Fruit fly (Drosophila melanogaster) whole organism, embryonic: ENCODE measurements around the gene Cyp4ac1.

Experiments
- Abd-B ChIP-seq: fragments of 200-800 bp; sonication (Bioruptor generic); optimal IDR thresholded peaks from 2 replicates; lab custom pipeline; 2018; ENCODE audit warnings: missing biosample characterization, mild to moderate bottlenecking, missing genetic modification characterization, moderate library complexity
- B-H2 ChIP-seq: fragments of 200-800 bp; sonication (Bioruptor generic); optimal IDR thresholded peaks from 2 replicates; lab custom pipeline; 2018; ENCODE audit warnings: missing biosample characterization, mild to moderate bottlenecking, missing genetic modification characterization
- Blimp-1 ChIP-seq: fragments of 200-800 bp; sonication (Bioruptor generic); optimal IDR thresholded peaks from 3 replicates; lab custom pipeline; 2018; ENCODE audit warnings: missing biosample characterization, missing genetic modification characterization, mild to moderate bottlenecking, moderate library complexity, missing genetic modification reagents
- CG10366 ChIP-seq: fragments of 200-800 bp; sonication (Bioruptor generic); IDR thresholded peaks from 2 replicates; pipeline ENCODE4 v1.3.6; 2022; ENCODE audit warnings: missing biosample characterization, missing genetic modification characterization
- CG11085 ChIP-seq: fragments of 200-800 bp; sonication (Bioruptor generic); IDR thresholded peaks from 2 replicates; pipeline ENCODE4 v1.3.6; 2022; ENCODE audit warnings: missing biosample characterization, missing genetic modification characterization
- CG11247 ChIP-seq: fragments of 200-800 bp; sonication (Bioruptor generic); IDR thresholded peaks from 2 replicates; pipeline ENCODE4 v1.3.6; 2022; ENCODE audit warnings: missing biosample characterization, missing genetic modification characterization
- CG11456 ChIP-seq: fragments of 200-800 bp; sonication (Bioruptor generic); IDR thresholded peaks from 3 replicates; pipeline ENCODE4 v1.3.6; 2022; ENCODE audit warnings: missing biosample characterization, missing genetic modification characterization
- CG12219 ChIP-seq: fragments of 200-800 bp; sonication (Bioruptor generic); optimal IDR thresholded peaks from 3 replicates; lab custom pipeline; 2018; ENCODE audit warnings: missing biosample characterization, mild to moderate bottlenecking, missing genetic modification characterization
- CG12391 ChIP-seq: fragments of 200-800 bp; sonication (Bioruptor generic); optimal IDR thresholded peaks from 3 replicates; lab custom pipeline; 2018; ENCODE audit warnings: missing biosample characterization, mild to moderate bottlenecking, missing genetic modification characterization, moderate library complexity
- CG12659 ChIP-seq: fragments of 200-800 bp; sonication (Bioruptor generic); optimal IDR thresholded peaks from 3 replicates; lab custom pipeline; 2017; ENCODE audit warnings: mild to moderate bottlenecking, missing biosample characterization, missing genetic modification reagents, missing genetic modification characterization
- CG13424 ChIP-seq: fragments of 200-800 bp; sonication (Bioruptor generic); optimal IDR thresholded peaks from 2 replicates; lab custom pipeline; 2019; ENCODE audit warnings: missing biosample characterization, mild to moderate bottlenecking, missing genetic modification characterization, moderate library complexity
- CG13624 ChIP-seq: fragments of 200-800 bp; sonication (Bioruptor generic); optimal IDR thresholded peaks from 2 replicates; lab custom pipeline; 2016; ENCODE audit warnings: missing biosample characterization, missing genetic modification characterization
- CG14710 ChIP-seq: fragments of 200-800 bp; sonication (Bioruptor generic); optimal IDR thresholded peaks from 3 replicates; lab custom pipeline; 2019; ENCODE audit warnings: missing biosample characterization, mild to moderate bottlenecking, missing genetic modification characterization, moderate library complexity
- CG1529 ChIP-seq: fragments of 200-800 bp; sonication (Bioruptor generic); optimal IDR thresholded peaks from 3 replicates; lab custom pipeline; 2018; ENCODE audit warnings: missing biosample characterization, missing genetic modification characterization
- CG17359 ChIP-seq: fragments of 200-800 bp; sonication (Bioruptor generic); optimal IDR thresholded peaks from 3 replicates; lab custom pipeline; 2018; ENCODE audit warnings: missing biosample characterization, mild to moderate bottlenecking, missing genetic modification characterization, moderate library complexity
- CG18764 ChIP-seq: fragments of 200-800 bp; sonication (Bioruptor generic); optimal IDR thresholded peaks from 3 replicates; lab custom pipeline; 2016; ENCODE audit warnings: missing biosample characterization, missing genetic modification characterization
- CG2678 ChIP-seq: fragments of 200-800 bp; sonication (Bioruptor generic); optimal IDR thresholded peaks from 3 replicates; lab custom pipeline; 2019; ENCODE audit warnings: missing biosample characterization, mild to moderate bottlenecking, missing genetic modification characterization, moderate library complexity
- CG2875 ChIP-seq: fragments of 200-800 bp; sonication (Bioruptor generic); optimal IDR thresholded peaks from 2 replicates; lab custom pipeline; 2017; ENCODE audit warnings: missing biosample characterization, mild to moderate bottlenecking, missing genetic modification characterization, missing genetic modification reagents
- CG32767 ChIP-seq: fragments of 200-800 bp; sonication (Bioruptor generic); IDR thresholded peaks from 2 replicates; pipeline ENCODE4 v1.3.6; 2022; ENCODE audit warnings: missing biosample characterization, missing genetic modification characterization
- CG4360 ChIP-seq: fragments of 200-800 bp; sonication (Bioruptor generic); IDR thresholded peaks from 2 replicates; pipeline ENCODE4 v1.3.6; 2022; ENCODE audit warnings: missing biosample characterization, missing genetic modification characterization
- CG6689 ChIP-seq: fragments of 200-800 bp; sonication (Bioruptor generic); IDR thresholded peaks from 2 replicates; pipeline ENCODE4 v1.3.6; 2022; ENCODE audit warnings: missing biosample characterization, missing genetic modification characterization
- CG6813 ChIP-seq: fragments of 200-800 bp; sonication (Bioruptor generic); optimal IDR thresholded peaks from 2 replicates; lab custom pipeline; 2017; ENCODE audit warnings: missing biosample characterization, missing genetic modification characterization, mild to moderate bottlenecking, moderate library complexity, missing genetic modification reagents
- CG9215 ChIP-seq: fragments of 200-800 bp; sonication (Bioruptor generic); IDR thresholded peaks from 2 replicates; pipeline ENCODE4 v1.3.6; 2022; ENCODE audit warnings: missing biosample characterization, missing genetic modification characterization
- CoRest ChIP-seq: fragments of 200-800 bp; sonication (Bioruptor generic); optimal IDR thresholded peaks from 3 replicates; lab custom pipeline; 2018; ENCODE audit warnings: missing biosample characterization, mild to moderate bottlenecking, missing genetic modification characterization, moderate library complexity
- D19A ChIP-seq: fragments of 200-800 bp; optimal IDR thresholded peaks from 3 replicates; lab custom pipeline; 2019; ENCODE audit warnings: missing biosample characterization, mild to moderate bottlenecking, missing genetic modification characterization, moderate library complexity
- Drgx ChIP-seq: fragments of 200-800 bp; sonication (Bioruptor generic); IDR thresholded peaks from 2 replicates; pipeline ENCODE4 v1.3.6; 2022; ENCODE audit warnings: missing biosample characterization, missing genetic modification characterization
- Elba2 ChIP-seq: fragments of 200-800 bp; sonication (Bioruptor generic); optimal IDR thresholded peaks from 3 replicates; lab custom pipeline; 2016; ENCODE audit warnings: missing biosample characterization, missing genetic modification characterization
- HLH3B ChIP-seq: fragments of 200-800 bp; sonication (Bioruptor generic); IDR thresholded peaks from 2 replicates; pipeline ENCODE4 v1.3.6; 2022; ENCODE audit warnings: missing biosample characterization, missing genetic modification characterization
- Hsf ChIP-seq: fragments of 200-800 bp; sonication (Bioruptor generic); optimal IDR thresholded peaks from 3 replicates; lab custom pipeline; 2016; ENCODE audit warnings: missing biosample characterization, missing genetic modification characterization
- Jarid2 ChIP-seq: fragments of 200-800 bp; sonication (Bioruptor generic); optimal IDR thresholded peaks from 3 replicates; lab custom pipeline; 2017; ENCODE audit warnings: mild to moderate bottlenecking, missing biosample characterization, missing genetic modification reagents, missing genetic modification characterization
- Kr ChIP-seq: fragments of 200-800 bp; sonication (Bioruptor generic); optimal IDR thresholded peaks from 2 replicates; lab custom pipeline; 2017; ENCODE audit warnings: missing biosample characterization, mild to moderate bottlenecking, missing genetic modification characterization
- NK7.1 ChIP-seq: fragments of 200-800 bp; sonication (Bioruptor generic); optimal IDR thresholded peaks from 3 replicates; lab custom pipeline; 2016; ENCODE audit warnings: missing biosample characterization, missing genetic modification characterization
- Sin3A ChIP-seq: fragments of >200 bp; optimal IDR thresholded peaks from 2 replicates; lab custom pipeline; 2018
- Sox100B ChIP-seq: fragments of 200-800 bp; sonication (Bioruptor generic); optimal IDR thresholded peaks from 3 replicates; lab custom pipeline; 2018; ENCODE audit warnings: missing biosample characterization, mild to moderate bottlenecking, missing genetic modification characterization
- Sox102F ChIP-seq: fragments of 200-800 bp; sonication (Bioruptor generic); optimal IDR thresholded peaks from 2 replicates; lab custom pipeline; 2018; ENCODE audit warnings: missing biosample characterization, mild to moderate bottlenecking, missing genetic modification characterization, moderate library complexity
- eve ChIP-seq, 2 experiments: fragments of >200 bp; optimal IDR thresholded peaks; 2 replicates each; lab custom pipeline; 2017; ENCODE audit warnings: missing biosample characterization in 2 of 2, missing genetic modification characterization in 2 of 2
- gce ChIP-seq: fragments of 200-800 bp; sonication (Bioruptor generic); IDR thresholded peaks from 3 replicates; pipeline ENCODE4 v1.3.6; 2022; ENCODE audit warnings: missing biosample characterization, missing genetic modification characterization
- grau ChIP-seq: fragments of 200-800 bp; optimal IDR thresholded peaks from 3 replicates; lab custom pipeline; 2019; ENCODE audit warnings: missing biosample characterization, mild to moderate bottlenecking, missing genetic modification characterization, moderate library complexity
- hkb ChIP-seq, 2 experiments: fragments of 200-800 bp in 1 of 2; fragments of >200 bp in 1 of 2; sonication (Bioruptor generic) in 1 of 2; IDR thresholded peaks in 1 of 2; optimal IDR thresholded peaks in 1 of 2; 2 replicates each; pipeline versions ENCODE4 v1.3.6 to Lab custom; 2017 to 2022; ENCODE audit warnings: missing biosample characterization in 1 of 2, missing genetic modification characterization in 1 of 2
- kay ChIP-seq: fragments of 200-800 bp; sonication (Bioruptor generic); optimal IDR thresholded peaks from 2 replicates; lab custom pipeline; 2016; ENCODE audit warnings: missing biosample characterization, missing genetic modification characterization
- nom ChIP-seq: fragments of 200-800 bp; sonication (Bioruptor generic); optimal IDR thresholded peaks from 2 replicates; lab custom pipeline; 2017; ENCODE audit warnings: missing biosample characterization, missing genetic modification characterization, mild to moderate bottlenecking, moderate library complexity, missing genetic modification reagents
- oc ChIP-seq: fragments of 200-800 bp; sonication (Bioruptor generic); optimal IDR thresholded peaks from 2 replicates; lab custom pipeline; 2018; ENCODE audit warnings: missing biosample characterization, mild to moderate bottlenecking, missing genetic modification characterization, moderate library complexity
- pb ChIP-seq: fragments of 200-800 bp; sonication (Bioruptor generic); optimal IDR thresholded peaks from 3 replicates; lab custom pipeline; 2016; ENCODE audit warnings: missing biosample characterization, missing genetic modification characterization
- pros ChIP-seq: fragments of 200-800 bp; sonication (Bioruptor generic); optimal IDR thresholded peaks from 3 replicates; lab custom pipeline; 2019; ENCODE audit warnings: missing biosample characterization, mild to moderate bottlenecking, missing genetic modification characterization, moderate library complexity
- rib ChIP-seq: fragments of 200-800 bp; sonication (Bioruptor generic); IDR thresholded peaks from 2 replicates; pipeline ENCODE4 v1.3.6; 2022; ENCODE audit warnings: missing biosample characterization, missing genetic modification characterization
- slbo ChIP-seq: fragments of 200-800 bp; sonication (Bioruptor generic); IDR thresholded peaks from 2 replicates; pipeline ENCODE4 v1.3.6; 2022; ENCODE audit warnings: missing biosample characterization, missing genetic modification characterization
- tll ChIP-seq, 2 experiments: fragments of 200-800 bp in 1 of 2; fragments of >200 bp in 1 of 2; sonication (Bioruptor generic) in 1 of 2; optimal IDR thresholded peaks; 2 replicates each; lab custom pipeline; 2017 to 2019; ENCODE audit warnings: missing biosample characterization in 2 of 2, missing genetic modification characterization in 2 of 2, mild to moderate bottlenecking in 1 of 2, moderate library complexity in 1 of 2
- wdn ChIP-seq: fragments of 200-800 bp; sonication (Bioruptor generic); IDR thresholded peaks from 2 replicates; pipeline ENCODE4 v1.3.6; 2022; ENCODE audit warnings: missing biosample characterization, missing genetic modification characterization
- zen ChIP-seq: fragments of 200-800 bp; sonication (Bioruptor generic); optimal IDR thresholded peaks from 3 replicates; lab custom pipeline; 2018; ENCODE audit warnings: missing biosample characterization, mild to moderate bottlenecking, missing genetic modification characterization, moderate library complexity

The Cyp4ac1 gene

DNA sequence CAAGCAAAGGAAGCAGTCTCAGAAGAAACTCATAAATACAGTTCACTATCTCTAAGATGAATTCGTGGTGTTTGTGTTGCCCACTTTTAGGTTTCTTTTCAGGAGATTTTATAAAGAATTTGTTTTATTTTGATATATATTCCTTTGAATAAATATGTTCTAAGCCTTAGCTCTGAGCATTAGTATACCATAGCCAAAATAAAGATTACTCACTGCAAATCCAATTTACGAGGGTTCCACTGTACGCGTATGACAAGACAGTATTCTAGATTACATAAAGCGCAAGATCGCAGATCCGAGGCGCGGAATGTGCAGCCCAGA is 28.8 kb downstream of the Cyp4ac1 start (continued):
- no peak for TF ChIP-seq CG13624 (GFP tag; lab: Kevin White, UChicago)
- peak; percentile 6 for TF ChIP-seq CG2678 (tag; lab: Kevin White, UChicago)
- peak; percentile 1 for TF ChIP-seq Blimp-1 (GFP tag; lab: Kevin White, UChicago)
- peak; percentile 87 for TF ChIP-seq nom
- peak; percentile 69 for TF ChIP-seq Drgx (GFP tag; lab: Robert Waterston, UW)
- TF ChIP-seq CG12659 (GFP tag; lab: Kevin White, UChicago) = no peak
- peak; percentile 87 for TF ChIP-seq grau (tag; lab: Kevin White, UChicago)
- no peak for TF ChIP-seq kay
- TF ChIP-seq NK7.1 = no peak
- no peak for TF ChIP-seq slbo (GFP tag; lab: Robert Waterston, UW)
- TF ChIP-seq CG13424 (tag; lab: Kevin White, UChicago) = peak; percentile 9

DNA sequence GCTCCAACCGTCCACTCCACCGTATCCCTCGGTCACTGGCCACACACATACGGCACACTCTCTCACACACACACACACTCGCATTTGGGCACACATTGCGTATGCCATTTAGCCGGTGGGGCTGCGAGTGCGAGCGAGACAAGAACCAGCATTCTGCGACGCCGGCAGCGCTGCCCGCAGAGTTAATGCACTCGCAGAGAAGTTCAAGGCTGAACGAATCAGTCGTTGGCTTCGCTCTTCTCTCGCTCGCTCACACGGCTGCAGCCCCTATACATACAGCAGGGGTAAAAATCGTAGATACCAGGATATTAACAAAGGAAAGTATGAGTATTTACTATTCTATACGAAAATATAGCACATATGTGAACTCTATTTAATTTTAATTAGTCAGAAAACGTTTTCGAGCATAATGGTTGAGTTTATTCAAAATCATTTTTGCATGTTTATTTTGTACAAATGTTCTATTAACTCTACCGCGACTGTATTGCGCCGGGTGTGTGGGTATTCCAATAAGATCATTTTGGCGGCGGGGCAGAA is 29.2 kb downstream of the Cyp4ac1 start:
- TF ChIP-seq pros (no peak), rib (no peak), Hsf (peak; percentile 72), Sox100B (GFP tag; lab: Kevin White, UChicago) (peak; percentile 74), gce (GFP tag; lab: Robert Waterston, UW) (no peak; the same call in 2 of the 3 replicates), tll (GFP tag; optimal IDR thresholded peaks at IDR 0.05; lab: Kevin White, UChicago) (peak in 1 of 2 experiments; percentile 22), pb (GFP tag; lab: Kevin White, UChicago) (peak; percentile 25), CG12219 (GFP tag; lab: Kevin White, UChicago) (peak; percentile 75), CG4360 (GFP tag; lab: Robert Waterston, UW) (no peak), CG1529 (peak; percentile 45), CoRest (peak; percentile 79), HLH3B (GFP tag; lab: Robert Waterston, UW) (peak; percentile 63), CG11085 (GFP tag; lab: Robert Waterston, UW) (no peak), CG32767 (GFP tag; lab: Robert Waterston, UW) (peak; percentile 61; the same call in 1 of the 2 replicates), CG9215 (GFP tag; lab: Robert Waterston, UW) (no peak), CG10366 (peak; percentile 69), CG14710 (tag; lab: Kevin White, UChicago) (peak; percentile 87), CG6689 (GFP tag; lab: Robert Waterston, UW) (peak; percentile 81), wdn (GFP tag; lab: Robert Waterston, UW) (no peak), CG2875 (GFP tag; lab: Kevin White, UChicago) (peak; percentile 55), CG6813 (GFP tag; lab: Kevin White, UChicago) (peak; percentile 64), eve (GFP tag; optimal IDR thresholded peaks at IDR 0.05; lab: Kevin White, UChicago) (peak in 1 of 2 experiments; percentile 80), oc (tag; lab: Kevin White, UChicago) (peak; percentile 66), CG11247 (no peak), B-H2 (GFP tag; lab: Kevin White, UChicago) (no peak), Abd-B (GFP tag; lab: Kevin White, UChicago) (peak; percentile 31), hkb (optimal IDR thresholded peaks at IDR 0.05; lab: Kevin White, UChicago) (no peak), hkb (GFP tag; IDR thresholded peaks at IDR 0.05; lab: Robert Waterston, UW) (peak; percentile 81), Elba2 (peak; percentile 59), zen (peak; percentile 87), D19A (peak; percentile 80), Sox102F (GFP tag; lab: Kevin White, UChicago) (peak; percentile 85), CG17359 (tag; lab: Kevin White, UChicago) (peak; percentile 79), CG11456 (GFP tag; lab: Robert Waterston, UW) (no peak), Kr (GFP tag; lab: Kevin White, UChicago) (no peak), Sin3A (no peak), CG12391 (tag; lab: Kevin White, UChicago) (peak; percentile 86), CG18764 (peak; percentile 44), Jarid2 (GFP tag; lab: Kevin White, UChicago) (no peak)
